Worm (Caenorhabditis elegans): Measurements from ENCODE around the gene mbk-1.

Gene mbk-1

DNA sequence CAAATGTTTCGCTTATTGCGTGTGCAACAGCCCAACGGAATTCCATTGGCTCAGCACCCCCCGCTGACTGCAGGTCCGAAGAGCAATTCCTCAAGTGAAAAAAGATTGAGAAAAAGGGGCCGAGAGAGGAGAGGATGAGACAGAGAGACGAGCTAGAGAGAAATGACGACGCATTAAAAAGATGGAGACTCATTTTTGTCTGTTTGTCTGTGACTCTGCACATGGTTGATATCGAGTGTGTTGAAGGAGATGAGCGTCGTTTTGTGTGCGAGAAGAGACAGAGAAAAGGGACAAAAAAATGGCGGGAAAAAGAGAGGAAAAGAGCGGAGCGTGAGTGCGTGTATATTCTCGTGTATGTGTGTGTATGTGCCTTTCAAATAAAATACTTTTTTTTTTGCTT lies 16.7 kb upstream of the mbk-1 start (continued):
- TF ChIP-seq mes-2 (tag; optimal IDR thresholded peaks at IDR 0.05; ENCODE audit: poor library complexity, severe bottlenecking) (peak; percentile 84), arid-1 (GFP tag; conservative IDR thresholded peaks at IDR 0.05) (0 out of 2 replicates have a peak, but pooled peaks have one; percentile 7), dmd-8 (GFP tag; IDR thresholded peaks at IDR 0.05) (no peak), vab-7 (GFP tag; IDR thresholded peaks at IDR 0.05) (peak; percentile 50), tag-97 (GFP tag; IDR thresholded peaks at IDR 0.05) (no peak), hlh-30 (tag; optimal IDR thresholded peaks at IDR 0.05; ENCODE audit: insufficient read depth) (peak; percentile 95), ztf-7 (tag; optimal IDR thresholded peaks at IDR 0.05) (peak; percentile 36), pha-4 (GFP tag; IDR thresholded peaks at IDR 0.05) (peak; percentile 59; the same call in 1 of the 2 replicates), pha-4 (tag; optimal IDR thresholded peaks at IDR 0.05) (peak; percentile 97), hlh-11 (tag; optimal IDR thresholded peaks at IDR 0.05) (peak; percentile 93), madf-5 (GFP tag; IDR thresholded peaks at IDR 0.05) (no peak), nhr-48 (tag; optimal IDR thresholded peaks at IDR 0.05) (peak; percentile 67), nhr-41 (GFP tag; IDR thresholded peaks at IDR 0.05) (no peak), nhr-237 (tag; optimal IDR thresholded peaks at IDR 0.05) (no peak), zip-11 (GFP tag; IDR thresholded peaks at IDR 0.05) (no peak), ceh-20 (GFP tag; IDR thresholded peaks at IDR 0.05) (peak; percentile 67; the same call in 1 of the 2 replicates), saeg-2 (GFP tag; IDR thresholded peaks at IDR 0.05) (0 out of 2 replicates have a peak, but pooled peaks have one; percentile 22), gei-8 (GFP tag; optimal IDR thresholded peaks at IDR 0.05) (no peak), Y75B8A.6 (GFP tag; IDR thresholded peaks at IDR 0.05) (no peak), spr-1 (tag; optimal IDR thresholded peaks at IDR 0.05) (peak; percentile 34), unc-130 (GFP tag; optimal IDR thresholded peaks at IDR 0.05) (no peak), ceh-28 (tag; optimal IDR thresholded peaks at IDR 0.05) (no peak), ceh-44 (GFP tag; IDR thresholded peaks at IDR 0.05) (no peak), unc-39 (tag; optimal IDR thresholded peaks at IDR 0.05) (no peak), nhr-42 (GFP tag; IDR thresholded peaks at IDR 0.05) (0 out of 2 replicates have a peak, but pooled peaks have one; percentile 18), nhr-77 (tag; optimal IDR thresholded peaks at IDR 0.05) (peak; percentile 85), fkh-10 (GFP tag; optimal IDR thresholded peaks at IDR 0.05) (peak; percentile 94), hmg-1.1 (GFP tag; IDR thresholded peaks at IDR 0.05) (peak; percentile 94), T26A8.4 (GFP tag; IDR thresholded peaks at IDR 0.05) (no peak), nhr-11 (tag; optimal IDR thresholded peaks at IDR 0.05) (peak; percentile 87), daf-19 (GFP tag; conservative IDR thresholded peaks at IDR 0.05) (no peak), mxl-3 (GFP tag; optimal IDR thresholded peaks at IDR 0.05) (peak; percentile 74), ceh-32 (tag; optimal IDR thresholded peaks at IDR 0.05; ENCODE audit: poor library complexity) (peak; percentile 49), lin-38 (GFP tag; IDR thresholded peaks at IDR 0.05) (peak; percentile 49), F37D6.2 (tag; optimal IDR thresholded peaks at IDR 0.05) (peak; percentile 84), F44E2.7 (GFP tag; IDR thresholded peaks at IDR 0.05) (no peak), jun-1 (tag; optimal IDR thresholded peaks at IDR 0.05) (peak; percentile 60), nhr-111 (GFP tag; optimal IDR thresholded peaks at IDR 0.05) (no peak), mdl-1 (tag; optimal IDR thresholded peaks at IDR 0.05) (peak; percentile 75 to 97), ZK337.2 (GFP tag; IDR thresholded peaks at IDR 0.05) (no peak), egl-27 (tag; optimal IDR thresholded peaks at IDR 0.05) (peak; percentile 63), lsy-2 (tag; optimal IDR thresholded peaks at IDR 0.05) (peak; percentile 68 to 86), sdz-12 (GFP tag; optimal IDR thresholded peaks at IDR 0.05) (no peak), nhr-6 (tag; optimal IDR thresholded peaks at IDR 0.05) (peak; percentile 75), lin-13 (GFP tag; optimal IDR thresholded peaks at IDR 0.05) (peak; percentile 70), ama-1 (optimal IDR thresholded peaks at IDR 0.05) (peak; percentile 10), R02D3.7 (tag; optimal IDR thresholded peaks at IDR 0.05) (no peak), spr-3 (GFP tag; optimal IDR thresholded peaks at IDR 0.05) (no peak), daf-16 (GFP tag; optimal IDR thresholded peaks at IDR 0.05) (peak in 1 of 2 experiments; percentile 64), daf-16 (tag; optimal IDR thresholded peaks at IDR 0.05) (peak; percentile 59), aha-1 (tag) (peak; percentile 99), tra-1 (GFP tag; IDR thresholded peaks at IDR 0.05) (no peak)
